Worm (Caenorhabditis elegans) whole organism, early embryonic: ENCODE measurements around the gene emb-9.

Source experiments
- B0310.2 ChIP-seq: sonication (generic microtip); optimal IDR thresholded peaks from 2 replicates; lab custom pipeline; 2016; ENCODE audit warnings: mild to moderate bottlenecking, missing genetic modification characterization, missing compliant biosample characterization
- aly-1 ChIP-seq: sonication (generic microtip); optimal IDR thresholded peaks from 2 replicates; lab custom pipeline; 2016; ENCODE audit warnings: missing genetic modification characterization, missing compliant biosample characterization
- ama-1 ChIP-seq: fragments of 150-350 bp; optimal IDR thresholded peaks from 2 replicates; lab custom pipeline; 2014
- ceh-13 ChIP-seq: fragments of 200-800 bp; sonication (Bioruptor generic); optimal IDR thresholded peaks from 2 replicates; lab custom pipeline; 2018; ENCODE audit warnings: mild to moderate bottlenecking, missing genetic modification characterization, missing compliant biosample characterization
- ceh-36 ChIP-seq: sonication (generic microtip); optimal IDR thresholded peaks from 2 replicates; lab custom pipeline; 2016; ENCODE audit warnings: missing genetic modification characterization, inconsistent platforms, missing compliant biosample characterization
- ets-7 ChIP-seq: sonication (generic microtip); optimal IDR thresholded peaks from 2 replicates; lab custom pipeline; 2016; ENCODE audit warnings: missing genotype, missing genetic modification characterization, missing compliant biosample characterization
- flt-1 ChIP-seq: fragments of 200-800 bp; sonication (Bioruptor generic); IDR thresholded peaks from 2 replicates; pipeline ENCODE4 v1.3.6; 2022; ENCODE audit warnings: missing genetic modification characterization, missing compliant biosample characterization
- hmg-4 ChIP-seq: fragments of 200-800 bp; sonication (Bioruptor generic); optimal IDR thresholded peaks from 2 replicates; lab custom pipeline; 2018; ENCODE audit warnings: mild to moderate bottlenecking, missing genetic modification characterization, missing compliant biosample characterization
- hnd-1 ChIP-seq: sonication (generic microtip); optimal IDR thresholded peaks from 2 replicates; lab custom pipeline; 2016; ENCODE audit warnings: missing genetic modification characterization, missing compliant biosample characterization
- scrt-1 ChIP-seq: fragments of 200-800 bp; sonication (Bioruptor generic); IDR thresholded peaks from 2 replicates; pipeline ENCODE4 v1.3.6; 2022; ENCODE audit warnings: missing genetic modification characterization, missing compliant biosample characterization
- sea-1 ChIP-seq: fragments of 200-800 bp; sonication (Bioruptor generic); conservative IDR thresholded peaks from 2 replicates; pipeline ENCODE4 v1.3.6; 2022; ENCODE audit warnings: missing genetic modification characterization, missing compliant biosample characterization
- tbx-11 ChIP-seq: fragments of 200-800 bp; sonication (Bioruptor generic); IDR thresholded peaks from 2 replicates; pipeline ENCODE4 v1.3.6; 2022; ENCODE audit warnings: missing genetic modification characterization, missing compliant biosample characterization
- tbx-37 ChIP-seq: fragments of 200-800 bp; sonication (Bioruptor generic); conservative IDR thresholded peaks from 2 replicates; pipeline ENCODE4 v1.3.6; 2022; ENCODE audit warnings: missing genetic modification reagents, missing genetic modification characterization, missing compliant biosample characterization
- tra-4 ChIP-seq: sonication (generic microtip); optimal IDR thresholded peaks from 2 replicates; lab custom pipeline; 2017; ENCODE audit warnings: missing genetic modification characterization, missing compliant biosample characterization

DNA sequence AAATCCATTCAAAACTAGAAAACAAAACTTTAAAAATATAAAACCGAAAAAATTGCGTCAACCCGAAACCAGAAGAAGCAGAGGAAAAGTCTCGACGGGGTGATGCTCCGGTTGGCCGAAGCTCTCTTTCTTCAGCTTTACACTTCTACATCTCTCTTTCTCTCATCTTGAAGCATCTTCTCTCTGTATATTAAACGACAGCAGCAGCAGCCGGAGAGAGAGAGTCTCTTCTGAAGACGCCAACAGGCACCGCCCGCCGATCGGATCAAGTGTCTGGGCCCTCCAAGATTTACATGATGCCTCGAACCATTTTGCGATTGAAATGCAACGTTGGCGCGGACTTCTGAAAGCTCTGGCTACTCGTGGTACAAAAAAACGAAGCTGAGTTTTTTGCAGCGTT, 2.5 kb upstream of the emb-9 start:
- TF ChIP-seq ama-1 (lab: Kevin White, UChicago) (no peak), ceh-36 (no peak), flt-1 (GFP tag; lab: Robert Waterston, UW) (no peak), hmg-4 (no peak), scrt-1 (GFP tag; lab: Robert Waterston, UW) (no peak), tbx-11 (GFP tag; lab: Robert Waterston, UW) (no peak), ceh-13 (GFP tag; lab: Kevin White, UChicago) (no peak), B0310.2 (tag; lab: Kevin White, UChicago) (no peak), aly-1 (no peak), tra-4 (tag; lab: Kevin White, UChicago) (no peak), tbx-37 (GFP tag; lab: Robert Waterston, UW) (no peak), sea-1 (GFP tag; lab: Robert Waterston, UW) (no peak), hnd-1 (tag; lab: Kevin White, UChicago) (no peak), ets-7 (tag; lab: Kevin White, UChicago) (no peak)
